Fruit fly (Drosophila melanogaster) whole organism, embryonic: ENCODE results near the gene CG31122.

Experiments used
- Antp ChIP-seq: fragments of 200-800 bp; sonication (Bioruptor generic); optimal IDR thresholded peaks from 3 replicates; lab custom pipeline; 2016; ENCODE audit warnings: missing biosample characterization, missing genetic modification characterization
- Atf-2 ChIP-seq: fragments of 200-800 bp; sonication (Bioruptor generic); optimal IDR thresholded peaks from 2 replicates; lab custom pipeline; 2016; ENCODE audit warnings: missing biosample characterization, missing genetic modification characterization
- Awh ChIP-seq: fragments of 200-800 bp; sonication (Bioruptor generic); IDR thresholded peaks from 2 replicates; pipeline ENCODE4, ENCODE4 v1.3.6; 2022; ENCODE audit warnings: missing biosample characterization, missing genetic modification characterization
- B-H2 ChIP-seq: fragments of 200-800 bp; sonication (Bioruptor generic); optimal IDR thresholded peaks from 2 replicates; lab custom pipeline; 2018; ENCODE audit warnings: missing biosample characterization, mild to moderate bottlenecking, missing genetic modification characterization
- C15 ChIP-seq: fragments of 200-800 bp; sonication (Bioruptor generic); IDR thresholded peaks from 3 replicates; pipeline ENCODE4 v1.3.6; 2022; ENCODE audit warnings: missing biosample characterization, missing genetic modification characterization
- CG10147 ChIP-seq: fragments of 200-800 bp; sonication (Bioruptor generic); optimal IDR thresholded peaks from 2 replicates; lab custom pipeline; 2019; ENCODE audit warnings: missing biosample characterization, mild to moderate bottlenecking, missing genetic modification characterization, moderate library complexity
- CG10267 ChIP-seq: fragments of 200-800 bp; sonication (Bioruptor generic); optimal IDR thresholded peaks from 2 replicates; lab custom pipeline; 2018; ENCODE audit warnings: missing biosample characterization, mild to moderate bottlenecking, missing genetic modification characterization, moderate library complexity
- CG10431 ChIP-seq: fragments of 200-800 bp; sonication (Bioruptor generic); optimal IDR thresholded peaks from 3 replicates; lab custom pipeline; 2018; ENCODE audit warnings: missing biosample characterization, mild to moderate bottlenecking, missing genetic modification characterization
- CG10565 ChIP-seq: fragments of 200-800 bp; sonication (Bioruptor generic); optimal IDR thresholded peaks from 3 replicates; lab custom pipeline; 2016; ENCODE audit warnings: missing biosample characterization, mild to moderate bottlenecking, missing genetic modification characterization
- CG12071 ChIP-seq: fragments of 200-800 bp; sonication (Bioruptor generic); optimal IDR thresholded peaks from 3 replicates; lab custom pipeline; 2018; ENCODE audit warnings: missing biosample characterization, mild to moderate bottlenecking, missing genetic modification characterization
- CG14860 ChIP-seq: fragments of 200-800 bp; sonication (Bioruptor generic); IDR thresholded peaks from 3 replicates; pipeline ENCODE4 v1.3.6; 2022; ENCODE audit warnings: missing biosample characterization, missing genetic modification characterization; ENCODE audit not compliant: partially characterized antibody
- CG1529 ChIP-seq: fragments of 200-800 bp; sonication (Bioruptor generic); optimal IDR thresholded peaks from 3 replicates; lab custom pipeline; 2018; ENCODE audit warnings: missing biosample characterization, missing genetic modification characterization
- CG18764 ChIP-seq: fragments of 200-800 bp; sonication (Bioruptor generic); optimal IDR thresholded peaks from 3 replicates; lab custom pipeline; 2016; ENCODE audit warnings: missing biosample characterization, missing genetic modification characterization
- CG31388 ChIP-seq: fragments of 200-800 bp; sonication (Bioruptor generic); optimal IDR thresholded peaks from 2 replicates; lab custom pipeline; 2016; ENCODE audit warnings: missing biosample characterization, missing genetic modification characterization
- CG32767 ChIP-seq: fragments of 200-800 bp; sonication (Bioruptor generic); IDR thresholded peaks from 2 replicates; pipeline ENCODE4 v1.3.6; 2022; ENCODE audit warnings: missing biosample characterization, missing genetic modification characterization
- CG3281 ChIP-seq: fragments of 200-800 bp; sonication (Bioruptor generic); optimal IDR thresholded peaks from 3 replicates; lab custom pipeline; 2017; ENCODE audit warnings: missing biosample characterization, mild to moderate bottlenecking, missing genetic modification characterization
- CG3726 ChIP-seq: fragments of 200-800 bp; sonication (Bioruptor generic); IDR thresholded peaks from 3 replicates; pipeline ENCODE4, ENCODE4 v1.3.6; 2022; ENCODE audit warnings: missing biosample characterization, missing genetic modification characterization
- CG4854 ChIP-seq: fragments of 200-800 bp; sonication (Bioruptor generic); optimal IDR thresholded peaks from 2 replicates; lab custom pipeline; 2016; ENCODE audit warnings: missing biosample characterization, missing genetic modification characterization, inconsistent platforms
- CG6175 ChIP-seq: fragments of 200-800 bp; sonication (Bioruptor generic); IDR thresholded peaks from 3 replicates; pipeline ENCODE4 v1.3.6; 2022; ENCODE audit warnings: missing biosample characterization, missing genetic modification characterization
- CG6683 ChIP-seq: fragments of 200-800 bp; sonication (Bioruptor generic); optimal IDR thresholded peaks from 2 replicates; lab custom pipeline; 2017; ENCODE audit warnings: missing biosample characterization, mild to moderate bottlenecking, missing genetic modification characterization, missing genetic modification reagents
- CG6765 ChIP-seq: fragments of 200-800 bp; sonication (Bioruptor generic); optimal IDR thresholded peaks from 3 replicates; lab custom pipeline; 2017; ENCODE audit warnings: missing biosample characterization, mild to moderate bottlenecking, missing genetic modification characterization
- CG7987 ChIP-seq: fragments of 200-800 bp; sonication (Bioruptor generic); optimal IDR thresholded peaks from 2 replicates; lab custom pipeline; 2018; ENCODE audit warnings: missing biosample characterization, mild to moderate bottlenecking, missing genetic modification characterization, moderate library complexity
- CG8765 ChIP-seq: fragments of 200-800 bp; sonication (Bioruptor generic); IDR thresholded peaks from 2 replicates; pipeline ENCODE4 v1.3.6; 2022; ENCODE audit warnings: missing biosample characterization, missing genetic modification characterization
- Dad ChIP-seq: fragments of 200-800 bp; sonication (Bioruptor generic); optimal IDR thresholded peaks from 3 replicates; lab custom pipeline; 2016; ENCODE audit warnings: missing biosample characterization, missing genetic modification characterization
- Dbx ChIP-seq: fragments of 200-800 bp; sonication (Bioruptor generic); IDR thresholded peaks from 3 replicates; pipeline ENCODE4 v1.3.6; 2022; ENCODE audit warnings: missing biosample characterization, missing genetic modification characterization
- E2f1 ChIP-seq: fragments of 200-800 bp; sonication (Bioruptor generic); IDR thresholded peaks from 2 replicates; pipeline ENCODE4 v1.3.6; 2022; ENCODE audit warnings: missing biosample characterization, missing genetic modification characterization
- HLHmδ ChIP-seq: fragments of 200-800 bp; sonication (Bioruptor generic); optimal IDR thresholded peaks from 2 replicates; lab custom pipeline; 2018; ENCODE audit warnings: missing biosample characterization, mild to moderate bottlenecking, missing genetic modification characterization, moderate library complexity
- HmgD ChIP-seq: fragments of 200-800 bp; sonication (Bioruptor generic); optimal IDR thresholded peaks from 3 replicates; lab custom pipeline; 2016; ENCODE audit warnings: missing biosample characterization, missing genetic modification characterization
- Hr39 ChIP-seq: fragments of >200 bp; optimal IDR thresholded peaks from 2 replicates; lab custom pipeline; 2017
- Max ChIP-seq: fragments of 200-800 bp; sonication (Bioruptor generic); optimal IDR thresholded peaks from 2 replicates; lab custom pipeline; 2016; ENCODE audit warnings: missing biosample characterization, mild to moderate bottlenecking, missing genetic modification characterization
- Myb ChIP-seq: fragments of 200-800 bp; sonication (Bioruptor generic); optimal IDR thresholded peaks from 2 replicates; lab custom pipeline; 2016; ENCODE audit warnings: missing biosample characterization, missing genetic modification characterization
- Ssrp ChIP-seq: fragments of 200-800 bp; sonication (Bioruptor generic); optimal IDR thresholded peaks from 2 replicates; lab custom pipeline; 2018; ENCODE audit warnings: missing biosample characterization, mild to moderate bottlenecking, missing genetic modification characterization, moderate library complexity
- Stat92E ChIP-seq, 3 experiments: fragments of >200 bp in 2 of 3; fragments of 200-800 bp in 1 of 3; sonication (Bioruptor generic) in 1 of 3; optimal IDR thresholded peaks; 2 replicates each; lab custom pipeline; 2017 to 2019; ENCODE audit warnings: missing biosample characterization in 3 of 3, missing genetic modification characterization in 3 of 3, mild to moderate bottlenecking in 1 of 3, moderate library complexity in 1 of 3
- amos ChIP-seq: fragments of 200-800 bp; sonication (Bioruptor generic); IDR thresholded peaks from 2 replicates; pipeline ENCODE4 v1.3.6; 2022; ENCODE audit warnings: missing biosample characterization, missing genetic modification characterization; ENCODE audit not compliant: partially characterized antibody
- bowl ChIP-seq: fragments of 200-800 bp; sonication (Bioruptor generic); IDR thresholded peaks from 2 replicates; pipeline ENCODE4 v1.3.6; 2022; ENCODE audit warnings: missing biosample characterization, missing genetic modification characterization
- croc ChIP-seq: fragments of 200-800 bp; sonication (Bioruptor generic); conservative IDR thresholded peaks from 3 replicates; pipeline ENCODE4 v1.3.6; 2022; ENCODE audit warnings: missing biosample characterization, missing genetic modification characterization
- crol ChIP-seq: fragments of 200-800 bp; sonication (Bioruptor generic); IDR thresholded peaks from 2 replicates; pipeline ENCODE4 v1.3.6; 2022; ENCODE audit warnings: missing biosample characterization, missing genetic modification characterization
- ewg ChIP-seq: fragments of 200-800 bp; sonication (Bioruptor generic); optimal IDR thresholded peaks from 3 replicates; lab custom pipeline; 2017; ENCODE audit warnings: mild to moderate bottlenecking, missing biosample characterization, missing genetic modification reagents, missing genetic modification characterization
- grn ChIP-seq: fragments of 200-800 bp; sonication (Bioruptor generic); optimal IDR thresholded peaks from 3 replicates; lab custom pipeline; 2017; ENCODE audit warnings: missing biosample characterization, missing genetic modification characterization
- lov ChIP-seq, 2 experiments: fragments of 200-800 bp in 1 of 2; fragments of >200 bp in 1 of 2; sonication (Bioruptor generic) in 1 of 2; IDR thresholded peaks in 1 of 2; optimal IDR thresholded peaks in 1 of 2; 2 replicates in 1 of 2; 3 replicates in 1 of 2; pipeline versions ENCODE4 v1.3.6 to Lab custom; 2017 to 2022; ENCODE audit warnings: missing biosample characterization in 1 of 2, missing genetic modification characterization in 1 of 2
- nerfin-2 ChIP-seq: fragments of 200-800 bp; sonication (Bioruptor generic); IDR thresholded peaks from 2 replicates; pipeline ENCODE4 v1.3.6; 2022; ENCODE audit warnings: missing biosample characterization, missing genetic modification characterization; ENCODE audit not compliant: partially characterized antibody
- pfk ChIP-seq: fragments of 200-800 bp; sonication (Bioruptor generic); optimal IDR thresholded peaks from 2 replicates; lab custom pipeline; 2018; ENCODE audit warnings: missing biosample characterization, mild to moderate bottlenecking, missing genetic modification characterization, moderate library complexity
- pnt ChIP-seq: fragments of 200-800 bp; sonication (Bioruptor generic); optimal IDR thresholded peaks from 3 replicates; lab custom pipeline; 2016; ENCODE audit warnings: missing biosample characterization, missing genetic modification characterization
- sens ChIP-seq: fragments of 200-800 bp; sonication (Bioruptor generic); peaks from one replicate; lab custom pipeline; 2016; ENCODE audit warnings: missing biosample characterization, missing genetic modification characterization
- slp2 ChIP-seq: fragments of 200-800 bp; sonication (Bioruptor generic); optimal IDR thresholded peaks from 2 replicates; lab custom pipeline; 2016; ENCODE audit warnings: missing biosample characterization, missing genetic modification characterization
- stwl ChIP-seq: fragments of 200-800 bp; sonication (Bioruptor generic); optimal IDR thresholded peaks from 3 replicates; lab custom pipeline; 2018; ENCODE audit warnings: missing biosample characterization, mild to moderate bottlenecking, missing genetic modification characterization, moderate library complexity
- tin ChIP-seq: fragments of 200-800 bp; sonication (Bioruptor generic); optimal IDR thresholded peaks from 3 replicates; lab custom pipeline; 2016; ENCODE audit warnings: missing biosample characterization, missing genetic modification characterization
- unpg ChIP-seq: fragments of 200-800 bp; sonication (Bioruptor generic); optimal IDR thresholded peaks from 3 replicates; lab custom pipeline; 2018; ENCODE audit warnings: missing biosample characterization, mild to moderate bottlenecking, missing genetic modification characterization, moderate library complexity

CG31122 gene

DNA sequence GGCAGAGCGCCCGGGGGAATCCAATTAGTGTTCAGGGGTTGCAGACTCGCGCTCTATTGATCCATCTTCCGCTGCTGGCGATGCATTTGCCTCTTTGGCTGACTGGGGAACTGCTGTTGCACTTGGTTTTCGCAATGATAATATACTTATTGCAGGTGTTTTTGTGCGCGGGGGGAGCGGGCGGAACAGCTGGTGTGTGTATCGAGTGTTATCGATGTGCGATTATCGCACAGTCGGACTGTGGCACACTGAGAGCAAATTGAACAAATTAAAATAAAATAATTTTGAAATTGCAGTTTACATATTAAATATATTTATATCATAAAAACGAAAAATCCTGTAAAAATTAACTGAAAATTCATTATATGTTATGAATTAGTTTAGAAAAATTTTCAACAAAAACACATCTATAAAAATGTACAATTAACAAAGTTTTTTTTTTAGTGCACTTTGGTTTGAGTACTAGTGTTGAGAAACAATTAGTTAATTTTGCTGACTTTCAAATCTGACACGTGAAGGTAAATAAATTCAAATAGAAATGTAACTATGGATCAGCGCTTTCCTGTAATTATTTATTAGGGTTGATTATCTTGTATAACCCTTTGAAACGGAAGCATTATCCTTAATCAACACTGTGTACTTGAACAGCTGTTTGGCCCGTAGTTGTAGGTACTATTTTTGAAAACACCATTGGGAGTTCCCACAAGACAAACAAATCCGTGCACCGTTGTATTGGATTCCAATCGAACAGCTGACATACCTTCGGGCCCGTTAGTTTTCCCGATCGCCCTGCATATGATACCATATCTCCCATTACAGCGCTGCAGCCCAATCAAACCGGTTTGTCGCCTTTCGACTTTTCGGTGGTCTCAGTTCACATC lies 9.9 kb downstream of the CG31122 start, which contains the start of the genes Wdr37 and koko (continued):
- peak; percentile 98 for TF ChIP-seq crol (GFP tag; lab: Robert Waterston, UW)
- TF ChIP-seq E2f1 (GFP tag; lab: Robert Waterston, UW) = peak; percentile 98
- TF ChIP-seq Atf-2 (GFP tag; lab: Kevin White, UChicago) = peak; percentile 69
- peak; percentile 72 for TF ChIP-seq grn (GFP tag; lab: Kevin White, UChicago)
- no peak for TF ChIP-seq lov (optimal IDR thresholded peaks at IDR 0.05; lab: Kevin White, UChicago)
- TF ChIP-seq lov (GFP tag; IDR thresholded peaks at IDR 0.05; lab: Robert Waterston, UW) = peak; percentile 88; the same call in 2 of the 3 replicates
- TF ChIP-seq stwl (tag; lab: Kevin White, UChicago) = peak; percentile 94
- peak; percentile 80 for TF ChIP-seq CG1529
- peak; percentile 91 for TF ChIP-seq bowl
- peak; percentile 70 for TF ChIP-seq CG10431 (GFP tag; lab: Kevin White, UChicago)
- peak; percentile 66 for TF ChIP-seq CG4854 (GFP tag; lab: Kevin White, UChicago)
- peak; percentile 99 for TF ChIP-seq CG32767 (GFP tag; lab: Robert Waterston, UW)
- TF ChIP-seq Hr39 (lab: Kevin White, UChicago) = no peak
- peak; percentile 99 for TF ChIP-seq sens (GFP tag; lab: Kevin White, UChicago)
- peak; percentile 94 for TF ChIP-seq C15 (GFP tag; lab: Robert Waterston, UW)
- TF ChIP-seq pfk = no peak
- TF ChIP-seq Stat92E (GFP tag; optimal IDR thresholded peaks at IDR 0.05; lab: Kevin White, UChicago) = peak in 1 of 3 experiments; percentile 92
- peak; percentile 94 for TF ChIP-seq CG6683 (GFP tag; lab: Kevin White, UChicago)
- peak; percentile 94 for TF ChIP-seq B-H2
- TF ChIP-seq CG14860 = 0 out of 3 replicates have a peak, but pooled peaks have one; percentile 37
- TF ChIP-seq CG10565 (GFP tag; lab: Kevin White, UChicago) = peak; percentile 56
- TF ChIP-seq Max = peak; percentile 92
- peak; percentile 92 for TF ChIP-seq CG31388 (GFP tag; lab: Kevin White, UChicago)
- TF ChIP-seq Awh (GFP tag; lab: Robert Waterston, UW) = peak; percentile 98
- peak; percentile 97 for TF ChIP-seq CG3726 (GFP tag; lab: Robert Waterston, UW)
- peak; percentile 24 for TF ChIP-seq CG12071
- TF ChIP-seq CG10147 (GFP tag; lab: Kevin White, UChicago) = peak; percentile 94
- TF ChIP-seq CG7987 (GFP tag; lab: Kevin White, UChicago) = peak; percentile 61
- peak; percentile 56 for TF ChIP-seq Dad (GFP tag; lab: Kevin White, UChicago)
- peak; percentile 92 for TF ChIP-seq CG6765
- peak; percentile 62 for TF ChIP-seq amos
- peak; percentile 81 for TF ChIP-seq Antp
- TF ChIP-seq ewg = peak; percentile 88
- TF ChIP-seq CG8765 = peak; percentile 90
- TF ChIP-seq croc (GFP tag; lab: Robert Waterston, UW) = peak; percentile 97
- TF ChIP-seq CG18764 (GFP tag; lab: Kevin White, UChicago) = peak; percentile 94
- TF ChIP-seq pnt (GFP tag; lab: Kevin White, UChicago) = peak; percentile 69
- TF ChIP-seq CG3281 = peak; percentile 94
- TF ChIP-seq Dbx = peak; percentile 99
- peak; percentile 99 for TF ChIP-seq CG10267 (tag; lab: Kevin White, UChicago)
- peak; percentile 96 for TF ChIP-seq tin (GFP tag; lab: Kevin White, UChicago)
- TF ChIP-seq unpg (GFP tag; lab: Kevin White, UChicago) = peak; percentile 98
- peak; percentile 97 for TF ChIP-seq Ssrp (tag; lab: Kevin White, UChicago)
- peak; percentile 52 for TF ChIP-seq HmgD (GFP tag; lab: Kevin White, UChicago)
- peak; percentile 92 for TF ChIP-seq CG6175 (GFP tag; lab: Robert Waterston, UW)
- 0 out of 2 replicates have a peak, but pooled peaks have one; percentile 35 for TF ChIP-seq nerfin-2 (GFP tag; lab: Robert Waterston, UW)
- peak; percentile 45 for TF ChIP-seq slp2 (GFP tag; lab: Kevin White, UChicago)
- TF ChIP-seq Myb (GFP tag; lab: Kevin White, UChicago) = peak; percentile 51
- no peak for TF ChIP-seq HLHmδ (GFP tag; lab: Kevin White, UChicago)
